Worm (Caenorhabditis elegans) whole organism, late embryonic: ENCODE data around the gene srd-74.

Experiments
- ceh-14 ChIP-seq: sonication (generic microtip); optimal IDR thresholded peaks from 2 replicates; lab custom pipeline; 2016; ENCODE audit warnings: missing genotype, missing genetic modification characterization, missing compliant biosample characterization
- ceh-9 ChIP-seq: sonication (generic microtip); optimal IDR thresholded peaks from 2 replicates; lab custom pipeline; 2016; ENCODE audit warnings: mild to moderate bottlenecking, missing genetic modification characterization, inconsistent platforms, missing compliant biosample characterization
- fkh-10 ChIP-seq: fragments of 150-350 bp; optimal IDR thresholded peaks from 2 replicates; lab custom pipeline; 2014; ENCODE audit warnings: missing biosample characterization, missing genetic modification reagents, missing genetic modification characterization
- hlh-30 ChIP-seq: sonication (generic microtip); optimal IDR thresholded peaks from 2 replicates; lab custom pipeline; 2017; ENCODE audit warnings: antibody characterized with exemption, missing genetic modification characterization, missing compliant biosample characterization; ENCODE audit not compliant: insufficient read depth
- madf-2 ChIP-seq: sonication (generic microtip); optimal IDR thresholded peaks from 2 replicates; lab custom pipeline; 2017; ENCODE audit warnings: missing genetic modification characterization, missing compliant biosample characterization
- nfya-1 ChIP-seq: sonication (generic microtip); optimal IDR thresholded peaks from 2 replicates; lab custom pipeline; 2017; ENCODE audit warnings: missing genetic modification characterization, mild to moderate bottlenecking, missing compliant biosample characterization, antibody characterized with exemption, moderate library complexity
- pax-1 ChIP-seq: fragments of 150-350 bp; optimal IDR thresholded peaks from 2 replicates; lab custom pipeline; 2014; ENCODE audit warnings: missing biosample characterization, missing genetic modification characterization
- pha-4 ChIP-seq: fragments of 150-350 bp; optimal IDR thresholded peaks from 2 replicates; lab custom pipeline; 2018; ENCODE audit warnings: missing biosample characterization, missing genetic modification reagents, missing genetic modification characterization
- pqm-1 ChIP-seq: sonication (generic microtip); optimal IDR thresholded peaks from 2 replicates; lab custom pipeline; 2016; ENCODE audit warnings: missing genetic modification characterization, missing compliant biosample characterization
- sox-4 ChIP-seq: sonication (generic microtip); optimal IDR thresholded peaks from 2 replicates; lab custom pipeline; 2017; ENCODE audit warnings: mild to moderate bottlenecking, missing genetic modification characterization, inconsistent platforms, missing compliant biosample characterization
- unc-55 ChIP-seq: sonication (generic microtip); optimal IDR thresholded peaks from 2 replicates; lab custom pipeline; 2017; ENCODE audit warnings: missing biosample characterization, missing genetic modification reagents, missing genetic modification characterization

DNA sequence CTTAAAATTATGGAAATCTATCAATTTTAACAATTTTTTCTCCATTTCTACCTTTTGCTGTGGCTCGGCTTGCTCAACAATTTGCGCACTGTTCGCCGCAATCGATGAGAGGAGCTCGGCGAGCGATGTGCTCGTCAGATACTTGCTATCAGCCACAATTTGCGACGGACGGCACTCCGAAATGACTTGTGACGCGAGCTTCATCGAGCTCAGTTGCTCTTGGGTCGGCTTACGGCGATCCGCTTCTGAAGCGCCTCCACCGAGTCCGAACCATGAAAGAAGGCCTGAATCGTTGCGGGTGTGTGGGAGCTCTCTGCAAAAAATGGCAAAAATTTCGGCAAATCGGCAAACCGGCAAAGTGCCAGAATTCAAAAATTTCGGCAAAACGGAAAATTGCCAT lies 21.3 kb upstream of the srd-74 start:
- TF ChIP-seq fkh-10 (no peak), hlh-30 (tag; lab: Kevin White, UChicago) (no peak), nfya-1 (no peak), ceh-9 (tag; lab: Kevin White, UChicago) (no peak), madf-2 (tag; lab: Kevin White, UChicago) (no peak), sox-4 (tag; lab: Kevin White, UChicago) (no peak), pha-4 (tag; lab: Kevin White, UChicago) (no peak), pax-1 (tag; lab: Kevin White, UChicago) (no peak), unc-55 (GFP tag; lab: Kevin White, UChicago) (no peak), pqm-1 (tag; lab: Kevin White, UChicago) (no peak), ceh-14 (tag; lab: Kevin White, UChicago) (no peak)
